Worm (Caenorhabditis elegans) whole organism, L3 larva: ENCODE measurements around the gene tost-1.

Experiments used
- lin-39 ChIP-seq: fragments of 150-350 bp; optimal IDR thresholded peaks from 2 replicates; lab custom pipeline; 2018; ENCODE audit warnings: missing biosample characterization, missing genetic modification reagents, missing genetic modification characterization
- pqm-1 ChIP-seq: fragments of 150-350 bp; optimal IDR thresholded peaks from 2 replicates; lab custom pipeline; 2017; ENCODE audit warnings: missing biosample characterization, missing genetic modification characterization, inconsistent platforms
- unc-62 ChIP-seq: fragments of 150-350 bp; sonication (generic microtip); optimal IDR thresholded peaks from 4 replicates; lab custom pipeline; 2014; ENCODE audit warnings: missing biosample characterization, missing genetic modification reagents, missing genetic modification characterization

DNA sequence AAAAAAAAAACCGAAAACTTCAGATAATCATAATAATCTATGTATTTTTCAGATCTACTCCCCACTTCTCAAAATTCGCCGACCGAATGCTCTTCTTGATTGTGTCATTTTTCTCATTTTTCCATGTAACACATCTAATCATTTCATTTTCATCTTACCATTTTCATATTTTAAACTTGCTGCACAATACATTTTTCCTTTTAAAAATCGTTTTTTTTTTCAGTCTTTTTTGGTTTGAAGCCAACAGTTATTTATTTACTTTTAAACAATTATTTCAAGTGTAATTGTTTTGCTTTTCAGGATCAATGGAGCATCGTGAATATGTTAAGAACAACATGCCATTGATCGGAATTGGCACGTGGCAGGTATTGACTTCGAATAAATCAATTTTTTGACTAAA is 19.1 kb downstream of the tost-1 start, which contains the start of gene C35D10.6:
- TF ChIP-seq unc-62 (GFP tag; lab: Kevin White, UChicago) (no peak), pqm-1 (tag; lab: Kevin White, UChicago) (no peak), lin-39 (tag; lab: Kevin White, UChicago) (no peak)
